Worm (Caenorhabditis elegans) whole organism, L2 larva: ENCODE data around the gene B0457.2.
A peak's percentile ranks its signal among the peaks of the same experiment; 100 is the strongest.

ENCODE experiments used
- C34F6.9 ChIP-seq: fragments of 150-350 bp; optimal IDR thresholded peaks from 2 replicates; lab custom pipeline; 2014; ENCODE audit warnings: missing biosample characterization, missing genetic modification characterization
- F13H6.1 ChIP-seq: sonication (generic microtip); optimal IDR thresholded peaks from 2 replicates; lab custom pipeline; 2016; ENCODE audit warnings: missing genetic modification characterization, missing compliant biosample characterization
- Y55F3AM.14 ChIP-seq: fragments of 200-800 bp; sonication (Bioruptor generic); optimal IDR thresholded peaks from 2 replicates; lab custom pipeline; 2018; ENCODE audit warnings: mild to moderate bottlenecking, missing genetic modification characterization, missing compliant biosample characterization
- ZK546.5 ChIP-seq: sonication (generic microtip); optimal IDR thresholded peaks from 2 replicates; lab custom pipeline; 2017; ENCODE audit warnings: missing biosample characterization, missing genetic modification characterization
- alr-1 ChIP-seq: fragments of 150-350 bp; optimal IDR thresholded peaks from 2 replicates; lab custom pipeline; 2014; ENCODE audit warnings: missing biosample characterization, missing genetic modification characterization
- aly-2 ChIP-seq: fragments of 150-350 bp; optimal IDR thresholded peaks from 2 replicates; lab custom pipeline; 2014; ENCODE audit warnings: missing biosample characterization, missing genetic modification characterization
- ama-1 ChIP-seq: fragments of 150-350 bp; optimal IDR thresholded peaks from 2 replicates; lab custom pipeline; 2018; ENCODE audit warnings: inconsistent platforms
- blmp-1 ChIP-seq: sonication (generic microtip); optimal IDR thresholded peaks from 2 replicates; lab custom pipeline; 2017; ENCODE audit warnings: missing genetic modification characterization, mild to moderate bottlenecking, missing compliant biosample characterization, antibody characterized with exemption, moderate library complexity; ENCODE audit not compliant: insufficient read depth
- ceh-16 ChIP-seq: fragments of 150-350 bp; optimal IDR thresholded peaks from 2 replicates; lab custom pipeline; 2014; ENCODE audit warnings: missing biosample characterization, missing genetic modification characterization
- crh-2 ChIP-seq: sonication (generic microtip); optimal IDR thresholded peaks from 2 replicates; lab custom pipeline; 2017; ENCODE audit warnings: missing biosample characterization, missing genetic modification characterization
- egl-27 ChIP-seq: sonication (generic microtip); optimal IDR thresholded peaks from 3 replicates; lab custom pipeline; 2017; ENCODE audit warnings: missing biosample characterization, missing genetic modification reagents, missing genetic modification characterization
- fos-1 ChIP-seq: fragments of 150-350 bp; optimal IDR thresholded peaks from 2 replicates; lab custom pipeline; 2014; ENCODE audit warnings: missing biosample characterization, missing genetic modification characterization
- gmeb-1 ChIP-seq: fragments of 150-350 bp; optimal IDR thresholded peaks from 2 replicates; lab custom pipeline; 2014; ENCODE audit warnings: missing biosample characterization, missing genetic modification characterization
- lin-11 ChIP-seq: fragments of 150-350 bp; sonication (generic microtip); optimal IDR thresholded peaks from 2 replicates; lab custom pipeline; 2014; ENCODE audit warnings: missing biosample characterization, missing genetic modification characterization, inconsistent platforms, mixed read lengths
- lin-39 ChIP-seq: fragments of 150-350 bp; optimal IDR thresholded peaks from 2 replicates; lab custom pipeline; 2014; ENCODE audit warnings: missing biosample characterization, missing genetic modification reagents, missing genetic modification characterization
- lsy-2 ChIP-seq, 2 experiments: fragments of 150-350 bp in 1 of 2; sonication (generic microtip) in 1 of 2; optimal IDR thresholded peaks; 2 replicates each; lab custom pipeline; 2014 to 2017; ENCODE audit warnings: missing biosample characterization in 2 of 2, missing genetic modification characterization in 2 of 2
- mab-5 ChIP-seq: fragments of 150-350 bp; optimal IDR thresholded peaks from 2 replicates; lab custom pipeline; 2014; ENCODE audit warnings: missing biosample characterization, missing genetic modification characterization
- mbf-1 ChIP-seq: sonication (generic microtip); optimal IDR thresholded peaks from 2 replicates; lab custom pipeline; 2017; ENCODE audit warnings: missing biosample characterization, missing genetic modification characterization
- mdl-1 ChIP-seq, 2 experiments: fragments of 150-350 bp in 1 of 2; sonication (generic microtip) in 1 of 2; optimal IDR thresholded peaks; 2 replicates each; lab custom pipeline; 2017; ENCODE audit warnings: missing biosample characterization in 2 of 2, missing genetic modification characterization in 2 of 2
- nhr-10 ChIP-seq: sonication (generic microtip); optimal IDR thresholded peaks from 2 replicates; lab custom pipeline; 2017; ENCODE audit warnings: missing biosample characterization, missing genetic modification characterization
- nhr-11 ChIP-seq: fragments of 150-350 bp; optimal IDR thresholded peaks from 2 replicates; lab custom pipeline; 2014; ENCODE audit warnings: missing biosample characterization, missing genetic modification characterization
- nhr-129 ChIP-seq: fragments of 150-350 bp; optimal IDR thresholded peaks from 2 replicates; lab custom pipeline; 2014; ENCODE audit warnings: missing biosample characterization, missing genetic modification characterization
- nhr-23 ChIP-seq: fragments of 150-350 bp; optimal IDR thresholded peaks from 2 replicates; lab custom pipeline; 2014; ENCODE audit warnings: missing biosample characterization, missing genetic modification reagents, missing genetic modification characterization
- peb-1 ChIP-seq: fragments of 150-350 bp; optimal IDR thresholded peaks from 2 replicates; lab custom pipeline; 2014; ENCODE audit warnings: missing biosample characterization, missing genetic modification characterization
- sem-4 ChIP-seq: fragments of 150-350 bp; optimal IDR thresholded peaks from 2 replicates; lab custom pipeline; 2014; ENCODE audit warnings: missing biosample characterization, missing genetic modification reagents, missing genetic modification characterization
- skn-1 ChIP-seq: sonication (generic microtip); optimal IDR thresholded peaks from 2 replicates; lab custom pipeline; 2017; ENCODE audit warnings: missing biosample characterization, missing genetic modification characterization
- sma-3 ChIP-seq: sonication (generic microtip); optimal IDR thresholded peaks from 2 replicates; lab custom pipeline; 2016; ENCODE audit warnings: missing genetic modification reagents, missing genetic modification characterization, missing compliant biosample characterization
- sma-9 ChIP-seq, 2 experiments: fragments of 150-350 bp in 1 of 2; sonication (generic microtip) in 1 of 2; optimal IDR thresholded peaks; 2 replicates each; lab custom pipeline; 2014 to 2016; ENCODE audit warnings: missing genetic modification characterization in 2 of 2, mild to moderate bottlenecking in 1 of 2, missing biosample characterization in 1 of 2, missing compliant biosample characterization in 1 of 2, missing genetic modification reagents in 1 of 2, moderate library complexity in 1 of 2
- snpc-4 ChIP-seq: fragments of 150-350 bp; optimal IDR thresholded peaks from 2 replicates; lab custom pipeline; 2014; ENCODE audit warnings: missing biosample characterization, missing genetic modification characterization
- unc-39 ChIP-seq: fragments of 150-350 bp; optimal IDR thresholded peaks from 2 replicates; lab custom pipeline; 2014; ENCODE audit warnings: missing biosample characterization, missing genetic modification characterization
- unc-55 ChIP-seq: fragments of 150-350 bp; sonication (generic microtip); optimal IDR thresholded peaks from 3 replicates; lab custom pipeline; 2014; ENCODE audit warnings: missing biosample characterization, missing genetic modification reagents, missing genetic modification characterization
- zag-1 ChIP-seq: fragments of 150-350 bp; optimal IDR thresholded peaks from 2 replicates; lab custom pipeline; 2014; ENCODE audit warnings: missing biosample characterization, missing genetic modification characterization
- ztf-4 ChIP-seq: fragments of 150-350 bp; optimal IDR thresholded peaks from 2 replicates; lab custom pipeline; 2014; ENCODE audit warnings: missing biosample characterization, missing genetic modification characterization

B0457.2 gene

DNA sequence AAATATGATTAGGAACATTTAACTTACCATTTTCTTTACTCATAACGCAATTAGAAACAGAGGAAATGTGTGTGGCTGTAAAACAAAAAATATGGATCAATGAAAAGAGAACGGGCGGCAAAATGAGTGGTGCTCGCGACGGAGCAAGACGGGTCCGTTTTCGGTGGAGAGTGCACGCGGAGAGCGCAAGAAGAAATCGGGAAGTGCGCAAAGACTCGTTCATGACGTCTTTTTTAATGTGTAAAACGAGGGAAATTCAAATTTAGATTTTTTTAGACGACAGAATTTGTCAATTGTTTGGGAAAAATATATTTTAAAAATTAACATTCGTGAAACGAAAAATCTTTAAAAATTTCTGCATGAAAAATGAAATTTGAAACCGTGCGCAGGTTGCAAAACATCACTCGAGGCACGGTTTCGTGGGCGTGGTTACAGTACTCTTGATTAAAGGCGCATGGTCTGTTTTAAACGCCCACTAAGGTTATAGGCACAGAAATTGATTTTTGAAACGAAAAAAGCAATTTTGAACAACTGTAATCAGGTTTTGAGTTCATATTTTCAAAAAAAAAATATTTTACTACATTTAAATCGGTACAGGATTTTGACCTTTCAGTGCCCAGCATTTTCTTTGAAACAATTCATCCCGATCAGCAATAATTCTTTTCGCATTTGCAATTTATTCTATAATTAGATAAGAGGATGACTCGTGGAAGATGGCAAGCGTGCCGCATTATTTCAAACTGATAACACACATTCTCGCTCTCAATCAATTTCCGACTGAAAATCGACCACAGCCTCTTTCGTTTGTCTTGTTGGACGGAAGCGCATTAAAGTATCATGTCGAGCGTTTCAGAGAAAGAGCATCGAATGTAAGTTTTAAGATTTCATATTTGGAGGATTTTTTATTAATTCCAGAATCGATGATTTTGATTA is 43.2 kb upstream of the B0457.2 start, which contains the start of the genes szy-20 and C18E9.5 (continued):
- TF ChIP-seq nhr-11 = no peak
- no peak for TF ChIP-seq skn-1 (tag; lab: Kevin White, UChicago)
- TF ChIP-seq alr-1 (tag; lab: Kevin White, UChicago) = no peak
- no peak for TF ChIP-seq ama-1 (lab: Kevin White, UChicago)
- no peak for TF ChIP-seq aly-2
- no peak for TF ChIP-seq ceh-16 (tag; lab: Kevin White, UChicago)

DNA sequence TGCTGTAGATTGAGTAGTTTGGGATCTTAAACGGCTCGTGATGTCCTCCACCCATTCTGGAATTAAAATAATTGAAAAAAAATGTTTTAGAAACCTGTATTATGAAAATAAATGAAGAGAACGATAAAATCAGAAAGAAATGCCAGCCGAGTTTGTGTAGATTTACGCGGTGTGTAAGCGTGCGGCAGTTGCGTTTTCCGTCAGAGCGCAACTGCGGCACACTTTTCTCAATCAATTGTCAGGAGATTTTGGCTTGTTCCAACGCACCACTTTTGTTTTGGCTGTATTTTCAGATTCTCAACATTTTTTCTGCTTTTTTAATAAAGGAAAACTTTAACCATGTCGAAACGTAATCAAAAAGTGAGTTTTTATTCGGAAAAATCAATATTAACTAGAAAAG is 38.5 kb upstream of the B0457.2 start, which contains the start of the genes ndub-3 and C18E9.2:
Gene ndub-3 (minus strand): TSS at position 56 of the 400 bp plus-strand sequence.
Gene C18E9.2 (plus strand): TSS at position 172 of the 400 bp plus-strand sequence.
- TF ChIP-seq gmeb-1 = no peak
- TF ChIP-seq mdl-1 (tag; optimal IDR thresholded peaks at IDR 0.05; lab: Kevin White, UChicago) = no peak
- peak in 1 of 2 experiments; percentile 66 for TF ChIP-seq lsy-2 (tag; optimal IDR thresholded peaks at IDR 0.05; lab: Kevin White, UChicago)
- TF ChIP-seq nhr-10 (tag; lab: Kevin White, UChicago) = no peak
- peak; percentile 60 for TF ChIP-seq nhr-129 (tag; lab: Kevin White, UChicago)
- no peak for TF ChIP-seq egl-27 (tag; lab: Kevin White, UChicago)
- no peak for TF ChIP-seq F13H6.1
- peak; percentile 52 for TF ChIP-seq lin-11 (tag; lab: Kevin White, UChicago)
- TF ChIP-seq fos-1 (tag; lab: Kevin White, UChicago) = peak; percentile 32
- peak; percentile 40 for TF ChIP-seq crh-2 (tag; lab: Kevin White, UChicago)
- peak; percentile 78 for TF ChIP-seq unc-55
- no peak for TF ChIP-seq peb-1
- no peak for TF ChIP-seq blmp-1
- TF ChIP-seq zag-1 = no peak
- TF ChIP-seq unc-39 (tag; lab: Kevin White, UChicago) = no peak
- no peak for TF ChIP-seq nhr-23 (tag; lab: Kevin White, UChicago)
- no peak for TF ChIP-seq sma-3 (GFP tag; lab: Kevin White, UChicago)
- TF ChIP-seq alr-1 (tag; lab: Kevin White, UChicago) = no peak
- TF ChIP-seq aly-2 = no peak
- TF ChIP-seq C34F6.9 (tag; lab: Kevin White, UChicago) = peak; percentile 55
- TF ChIP-seq ceh-16 (tag; lab: Kevin White, UChicago) = no peak

DNA sequence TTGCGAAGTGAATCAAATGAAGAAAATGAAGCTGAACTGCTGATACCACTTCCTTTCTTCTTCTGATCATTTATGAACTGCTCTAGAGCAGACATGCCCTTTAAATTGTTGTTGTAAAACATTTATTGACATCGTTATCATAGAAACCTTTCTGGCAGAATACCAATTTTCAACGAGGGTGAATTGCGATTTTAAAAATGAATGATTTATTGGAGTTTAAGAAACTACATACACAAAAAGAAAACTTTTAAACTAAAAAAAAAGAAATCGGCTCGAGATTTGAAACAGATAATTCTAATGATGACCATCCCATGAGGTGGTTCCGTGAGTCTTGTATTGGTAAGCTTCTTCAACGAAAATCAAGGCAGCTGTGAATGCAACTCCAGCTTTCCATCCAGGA is 37.7 kb upstream of the B0457.2 start, which contains the start of gene sftd-3:
Gene sftd-3 (minus strand): TSS at position 101 of the 400 bp plus-strand sequence.
- TF ChIP-seq egl-27 (tag; lab: Kevin White, UChicago) = no peak
- no peak for TF ChIP-seq ceh-16 (tag; lab: Kevin White, UChicago)
- TF ChIP-seq aly-2 = no peak
- no peak for TF ChIP-seq sma-9 (GFP tag; optimal IDR thresholded peaks at IDR 0.05; lab: Kevin White, UChicago)
- TF ChIP-seq sma-9 (tag; optimal IDR thresholded peaks at IDR 0.05; lab: Kevin White, UChicago) = no peak
- no peak for TF ChIP-seq crh-2 (tag; lab: Kevin White, UChicago)
- TF ChIP-seq ZK546.5 = no peak
- TF ChIP-seq sma-3 (GFP tag; lab: Kevin White, UChicago) = no peak
- no peak for TF ChIP-seq gmeb-1
- TF ChIP-seq snpc-4 = no peak
- no peak for TF ChIP-seq Y55F3AM.14 (GFP tag; lab: Kevin White, UChicago)
- no peak for TF ChIP-seq ama-1 (lab: Kevin White, UChicago)
- TF ChIP-seq mbf-1 (tag; lab: Kevin White, UChicago) = no peak
- TF ChIP-seq, all 48 proteins: peak for 0

DNA sequence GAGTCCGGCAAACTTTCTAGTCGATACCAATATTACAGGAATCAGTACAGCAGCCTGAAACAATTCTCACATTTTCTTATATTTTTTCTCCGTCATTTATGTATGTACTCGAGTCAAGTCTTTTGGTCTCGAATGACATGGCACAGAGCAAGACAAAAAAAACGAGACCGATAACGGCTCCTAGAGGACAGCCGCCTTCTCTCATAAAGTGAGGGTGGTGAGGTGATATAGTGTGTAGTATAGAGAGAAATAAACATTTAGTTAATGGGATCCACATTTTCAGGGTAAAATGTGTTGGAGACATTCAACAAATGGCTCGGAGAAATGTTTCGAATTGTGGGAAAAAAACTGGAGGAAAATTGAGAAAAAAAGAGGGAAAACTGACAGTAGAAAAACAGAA is 35.9 kb upstream of the B0457.2 start:
- TF ChIP-seq lin-39 (peak; percentile 27), lsy-2 (tag; optimal IDR thresholded peaks at IDR 0.05; lab: Kevin White, UChicago) (peak in 1 of 2 experiments; percentile 25), F13H6.1 (peak; percentile 30), blmp-1 (no peak), egl-27 (tag; lab: Kevin White, UChicago) (no peak), mab-5 (tag; lab: Kevin White, UChicago) (peak; percentile 7), nhr-23 (tag; lab: Kevin White, UChicago) (no peak), lin-11 (tag; lab: Kevin White, UChicago) (no peak), nhr-129 (tag; lab: Kevin White, UChicago) (peak; percentile 8), sma-9 (GFP tag; optimal IDR thresholded peaks at IDR 0.05; lab: Kevin White, UChicago) (peak; percentile 46), sma-9 (tag; optimal IDR thresholded peaks at IDR 0.05; lab: Kevin White, UChicago) (no peak), sem-4 (tag; lab: Kevin White, UChicago) (peak; percentile 7), ZK546.5 (no peak), ztf-4 (tag; lab: Kevin White, UChicago) (no peak), C34F6.9 (tag; lab: Kevin White, UChicago) (peak; percentile 37), crh-2 (tag; lab: Kevin White, UChicago) (peak; percentile 23)
